Worm (Caenorhabditis elegans) whole organism, L4/young adult: ENCODE measurements around the gene F49C12.12.

ENCODE experiments used
- W03F9.2 ChIP-seq: fragments of 150-350 bp; optimal IDR thresholded peaks from 2 replicates; lab custom pipeline; 2014; ENCODE audit warnings: missing biosample characterization, missing genetic modification characterization
- him-1 ChIP-seq: sonication (generic microtip); optimal IDR thresholded peaks from 2 replicates; lab custom pipeline; 2016; ENCODE audit warnings: missing genotype, missing genetic modification reagents, missing genetic modification characterization, missing compliant biosample characterization

ce11 chrIV:9296285-9296684, 24.6 kb downstream of the F49C12.12 start, which contains the start of gene F49C12.1:
- no peak for TF ChIP-seq him-1
- TF ChIP-seq W03F9.2, result no peak
